Fruit fly (Drosophila melanogaster): ENCODE results near the gene Slc25A46b.

Slc25A46b gene

dm6 chr2L:18119643-18120042, 23.3 kb downstream of the Slc25A46b start, which contains the start of gene CG5758 (continued):
- TF ChIP-seq Fer3 (tag; optimal IDR thresholded peaks at IDR 0.05) (peak; percentile 12), Sox102F (GFP tag; optimal IDR thresholded peaks at IDR 0.05) (peak; percentile 29), cato (GFP tag; optimal IDR thresholded peaks at IDR 0.05; ENCODE audit: borderline replicate concordance) (no peak), CG17385 (GFP tag; optimal IDR thresholded peaks at IDR 0.05) (no peak), ken (GFP tag; IDR thresholded peaks at IDR 0.05) (no peak), Dad (GFP tag; optimal IDR thresholded peaks at IDR 0.05) (no peak), CG31224 (GFP tag; IDR thresholded peaks at IDR 0.05) (no peak), eyg (GFP tag; optimal IDR thresholded peaks at IDR 0.05) (no peak), CHES-1-like (GFP tag; optimal IDR thresholded peaks at IDR 0.05) (no peak), Sox100B (GFP tag; optimal IDR thresholded peaks at IDR 0.05) (no peak), kay (GFP tag; optimal IDR thresholded peaks at IDR 0.05) (no peak), D (optimal IDR thresholded peaks at IDR 0.05) (no peak), D (GFP tag; optimal IDR thresholded peaks at IDR 0.05) (no peak), CG15601 (tag; optimal IDR thresholded peaks at IDR 0.05) (no peak), CG18599 (GFP tag; optimal IDR thresholded peaks at IDR 0.05) (peak; percentile 58), toy (GFP tag; IDR thresholded peaks at IDR 0.05) (no peak), CG17802 (tag; optimal IDR thresholded peaks at IDR 0.05) (no peak), Meics (GFP tag; optimal IDR thresholded peaks at IDR 0.05) (peak; percentile 9), CG11504 (tag; optimal IDR thresholded peaks at IDR 0.05) (peak; percentile 59), fd102C (GFP tag; optimal IDR thresholded peaks at IDR 0.05) (no peak), cg (GFP tag; optimal IDR thresholded peaks at IDR 0.05) (no peak), Dek (tag; optimal IDR thresholded peaks at IDR 0.05) (peak; percentile 45), CG4404 (GFP tag; IDR thresholded peaks at IDR 0.05) (no peak), Sry-δ (GFP tag; optimal IDR thresholded peaks at IDR 0.05) (no peak), CrebB (tag; optimal IDR thresholded peaks at IDR 0.05) (no peak), nau (GFP tag; optimal IDR thresholded peaks at IDR 0.05) (no peak), Lhr (GFP tag; optimal IDR thresholded peaks at IDR 0.05) (peak; percentile 6), CG5245 (GFP tag; optimal IDR thresholded peaks at IDR 0.05) (no peak), jing (GFP tag; optimal IDR thresholded peaks at IDR 0.05) (no peak), CG12299 (tag; optimal IDR thresholded peaks at IDR 0.05) (peak; percentile 30), ab (GFP tag; optimal IDR thresholded peaks at IDR 0.05) (no peak), seq (GFP tag; IDR thresholded peaks at IDR 0.05) (no peak), Atf-2 (GFP tag; optimal IDR thresholded peaks at IDR 0.05) (no peak), CG42726 (GFP tag; IDR thresholded peaks at IDR 0.05; ENCODE audit: partially characterized antibody) (no peak), TFAM (GFP tag; optimal IDR thresholded peaks at IDR 0.05) (no peak), CG17912 (GFP tag; optimal IDR thresholded peaks at IDR 0.05) (no peak), NFAT (GFP tag; IDR thresholded peaks at IDR 0.05) (0 out of 2 replicates have a peak, but pooled peaks have one; percentile 10), Doc3 (GFP tag; IDR thresholded peaks at IDR 0.05; ENCODE audit: partially characterized antibody) (no peak), tap (tag; optimal IDR thresholded peaks at IDR 0.05) (no peak), Xrp1 (GFP tag; IDR thresholded peaks at IDR 0.05) (no peak), Ravus (GFP tag; IDR thresholded peaks at IDR 0.05) (no peak), HmgZ (tag; optimal IDR thresholded peaks at IDR 0.05) (no peak), CG12942 (GFP tag; optimal IDR thresholded peaks at IDR 0.05) (no peak), CG9727 (GFP tag; optimal IDR thresholded peaks at IDR 0.05) (no peak), CG15269 (tag; optimal IDR thresholded peaks at IDR 0.05) (peak; percentile 44), CG5953 (GFP tag; IDR thresholded peaks at IDR 0.05) (no peak), MBD-R2 (GFP tag; IDR thresholded peaks at IDR 0.05) (no peak), Myb (GFP tag; optimal IDR thresholded peaks at IDR 0.05) (peak; percentile 25), Optix (GFP tag; IDR thresholded peaks at IDR 0.05) (no peak), tin (GFP tag; optimal IDR thresholded peaks at IDR 0.05) (no peak), salm (tag; optimal IDR thresholded peaks at IDR 0.05) (no peak), CG7987 (GFP tag; optimal IDR thresholded peaks at IDR 0.05) (no peak)

All from whole organism, embryonic.